Worm (Caenorhabditis elegans) whole organism, L4 larva: Measurements from ENCODE around the gene fbxb-2.

Experiments used
- D1046.2 ChIP-seq: fragments of 200-800 bp; sonication (Bioruptor generic); IDR thresholded peaks from 2 replicates; pipeline ENCODE4 v1.3.6; 2022; ENCODE audit warnings: missing genetic modification characterization, missing compliant biosample characterization
- F49E8.2 ChIP-seq: sonication (generic microtip); optimal IDR thresholded peaks from 2 replicates; lab custom pipeline; 2016; ENCODE audit warnings: missing compliant biosample characterization, mild to moderate bottlenecking, missing genetic modification characterization, borderline replicate concordance
- T20F7.1 ChIP-seq: fragments of 200-800 bp; sonication (Bioruptor generic); optimal IDR thresholded peaks from 2 replicates; lab custom pipeline; 2018; ENCODE audit warnings: mild to moderate bottlenecking, missing genetic modification characterization, missing compliant biosample characterization
- ZK337.2 ChIP-seq: fragments of 200-800 bp; sonication (Bioruptor generic); IDR thresholded peaks from 2 replicates; pipeline ENCODE4 v1.3.6; 2022; ENCODE audit warnings: missing genetic modification reagents, missing genetic modification characterization, missing compliant biosample characterization
- ZK546.5 ChIP-seq, 2 experiments: sonication (generic microtip); optimal IDR thresholded peaks; 2 replicates each; lab custom pipeline; 2017; ENCODE audit warnings: missing biosample characterization in 2 of 2, missing genetic modification characterization in 2 of 2
- daf-8 ChIP-seq: fragments of 200-800 bp; sonication (Bioruptor generic); IDR thresholded peaks from 2 replicates; pipeline ENCODE4 v1.3.6; 2022; ENCODE audit warnings: missing genetic modification characterization, missing compliant biosample characterization
- dmd-9 ChIP-seq: fragments of 200-800 bp; sonication (Bioruptor generic); IDR thresholded peaks from 2 replicates; pipeline ENCODE4 v1.3.6; 2022; ENCODE audit warnings: missing genetic modification reagents, missing genetic modification characterization, missing compliant biosample characterization
- hlh-11 ChIP-seq: fragments of 200-800 bp; sonication (Bioruptor generic); optimal IDR thresholded peaks from 2 replicates; lab custom pipeline; 2018; ENCODE audit warnings: mild to moderate bottlenecking, missing genetic modification characterization, missing compliant biosample characterization
- lin-29 ChIP-seq: fragments of 200-800 bp; sonication (Bioruptor generic); IDR thresholded peaks from 2 replicates; pipeline ENCODE4 v1.3.6; 2022; ENCODE audit warnings: missing genetic modification reagents, missing genetic modification characterization, missing compliant biosample characterization
- lin-38 ChIP-seq: fragments of 200-800 bp; sonication (Bioruptor generic); IDR thresholded peaks from 2 replicates; pipeline ENCODE4 v1.3.6; 2022; ENCODE audit warnings: missing genetic modification reagents, missing genetic modification characterization, missing compliant biosample characterization
- lsy-2 ChIP-seq, 2 experiments: fragments of 150-350 bp in 1 of 2; sonication (generic microtip) in 1 of 2; optimal IDR thresholded peaks; 2 replicates each; lab custom pipeline; 2014 to 2017; ENCODE audit warnings: missing biosample characterization in 2 of 2, missing genetic modification characterization in 2 of 2
- mep-1 ChIP-seq: fragments of 150-350 bp; sonication (generic microtip); optimal IDR thresholded peaks from 3 replicates; lab custom pipeline; 2014; ENCODE audit warnings: missing biosample characterization, missing genetic modification characterization
- nhr-102 ChIP-seq: sonication (generic microtip); optimal IDR thresholded peaks from 2 replicates; lab custom pipeline; 2016; ENCODE audit warnings: mild to moderate bottlenecking, missing genetic modification characterization, moderate library complexity, missing compliant biosample characterization
- tra-1 ChIP-seq: fragments of 200-800 bp; sonication (Bioruptor generic); IDR thresholded peaks from 2 replicates; pipeline ENCODE4 v1.3.6; 2022; ENCODE audit warnings: missing genetic modification reagents, missing genetic modification characterization, missing compliant biosample characterization
- unc-39 ChIP-seq: sonication (generic microtip); optimal IDR thresholded peaks from 2 replicates; lab custom pipeline; 2017; ENCODE audit warnings: missing biosample characterization, missing genetic modification characterization
- unc-62 ChIP-seq, 3 experiments: fragments of 150-350 bp in 1 of 3; sonication (generic microtip); optimal IDR thresholded peaks in 2 of 3; peaks in 1 of 3; 1 replicate in 1 of 3; 2 replicates in 2 of 3; lab custom pipeline; 2014 to 2017; ENCODE audit warnings: missing biosample characterization in 3 of 3, missing genetic modification characterization in 3 of 3, missing genetic modification reagents in 3 of 3, missing genotype in 1 of 3
- zfp-2 ChIP-seq: sonication (generic microtip); optimal IDR thresholded peaks from 2 replicates; lab custom pipeline; 2016; ENCODE audit warnings: mild to moderate bottlenecking, missing genetic modification characterization, missing compliant biosample characterization

fbxb-2 gene

DNA sequence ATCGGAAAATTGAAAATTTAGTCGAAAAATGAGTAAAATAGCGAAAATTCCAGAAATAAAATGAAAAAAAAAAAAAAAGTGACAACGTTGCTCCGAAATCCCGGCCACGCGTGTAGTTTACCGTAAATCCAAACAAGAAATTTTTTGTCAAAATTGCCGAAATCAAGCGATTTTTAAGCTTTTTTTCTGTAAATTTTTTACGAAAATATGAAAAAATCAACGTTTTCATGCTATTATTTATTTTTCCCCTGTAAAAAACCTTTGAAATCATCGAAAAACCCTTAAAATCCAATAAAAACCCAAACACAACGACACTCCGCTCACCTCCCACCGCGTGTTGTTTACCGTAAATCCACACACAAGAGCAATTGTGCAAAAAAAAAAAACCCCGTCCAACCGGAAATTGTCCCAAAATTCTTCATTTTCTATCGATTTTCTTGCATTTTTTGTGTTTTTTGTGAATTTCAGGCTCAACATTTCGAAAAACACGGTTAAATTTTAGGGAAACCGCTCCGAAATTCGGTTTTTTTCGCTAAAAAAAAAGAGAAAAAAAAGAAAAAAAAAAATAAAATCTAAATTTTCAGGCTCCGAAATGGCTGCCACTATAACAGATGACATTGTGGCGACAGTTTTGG, 47.0 kb downstream of the fbxb-2 start, which contains the start of the genes Y39B6A.3 and pph-5 (continued):
- no peak for TF ChIP-seq zfp-2 (tag; lab: Kevin White, UChicago)
- TF ChIP-seq nhr-102 (tag; lab: Kevin White, UChicago): no peak
- TF ChIP-seq dmd-9: no peak
- TF ChIP-seq D1046.2 (GFP tag; lab: Robert Waterston, UW): no peak
- TF ChIP-seq ZK546.5 (tag; optimal IDR thresholded peaks at IDR 0.05; lab: Kevin White, UChicago): no peak
- TF ChIP-seq F49E8.2 (tag; lab: Kevin White, UChicago): no peak
- no peak for TF ChIP-seq unc-39 (tag; lab: Kevin White, UChicago)
- peak; percentile 100 for TF ChIP-seq T20F7.1
- TF ChIP-seq tra-1 (GFP tag; lab: Robert Waterston, UW): no peak
- TF ChIP-seq hlh-11 (tag; lab: Kevin White, UChicago): no peak
- no peak for TF ChIP-seq lin-29 (GFP tag; lab: Robert Waterston, UW)
- no peak; the same call in 1 of the 2 replicates for TF ChIP-seq lin-38 (GFP tag; lab: Robert Waterston, UW)
- TF ChIP-seq daf-8 (GFP tag; lab: Robert Waterston, UW): no peak
- no peak for TF ChIP-seq unc-62 (GFP tag; optimal IDR thresholded peaks at IDR 0.05 in 1 of 2; lab: Kevin White, UChicago)
- TF ChIP-seq unc-62 (tag; optimal IDR thresholded peaks at IDR 0.05; lab: Kevin White, UChicago): no peak
- TF ChIP-seq lsy-2 (tag; optimal IDR thresholded peaks at IDR 0.05; lab: Kevin White, UChicago): peak in 1 of 2 experiments; percentile 42
- TF ChIP-seq ZK337.2: no peak
- peak; percentile 48 for TF ChIP-seq mep-1
